Fruit fly (Drosophila melanogaster) S2 (cell line): ENCODE measurements around the gene MTF-1.

Source experiments
- CG8478 ChIP-seq: fragments of >200 bp; optimal IDR thresholded peaks from 2 replicates; lab custom pipeline; 2018
- CTCF ChIP-seq, 2 experiments: fragments of >200 bp; optimal IDR thresholded peaks; 2 replicates each; lab custom pipeline; 2018

dm6 chr3L:9420054-9420818, 9.9 kb upstream of the MTF-1 start:
- TF ChIP-seq CG8478 (lab: Kevin White, UChicago): no peak
- no peak for TF ChIP-seq CTCF (optimal IDR thresholded peaks at IDR 0.05; lab: Kevin White, UChicago)
